Worm (Caenorhabditis elegans) whole organism, L3 larva: Measurements from ENCODE around the gene T19D12.5.

Experiments
- elt-3 ChIP-seq, 3 experiments: fragments of 150-350 bp in 1 of 3; sonication (generic microtip) in 2 of 3; optimal IDR thresholded peaks; 2 replicates in 2 of 3; 4 replicates in 1 of 3; lab custom pipeline; 2014 to 2017; ENCODE audit warnings: missing biosample characterization in 3 of 3, missing genetic modification characterization in 3 of 3
- jun-1 ChIP-seq: fragments of 150-350 bp; optimal IDR thresholded peaks from 2 replicates; lab custom pipeline; 2014; ENCODE audit warnings: missing biosample characterization, missing genetic modification reagents, missing genetic modification characterization
- mml-1 ChIP-seq: fragments of 150-350 bp; sonication (generic microtip); optimal IDR thresholded peaks from 3 replicates; lab custom pipeline; 2014; ENCODE audit warnings: missing biosample characterization, missing genetic modification characterization
- nhr-76 ChIP-seq: fragments of 150-350 bp; sonication (generic microtip); optimal IDR thresholded peaks from 5 replicates; lab custom pipeline; 2014; ENCODE audit warnings: missing biosample characterization, missing genetic modification characterization
- pqm-1 ChIP-seq: fragments of 150-350 bp; optimal IDR thresholded peaks from 2 replicates; lab custom pipeline; 2017; ENCODE audit warnings: missing biosample characterization, missing genetic modification characterization, inconsistent platforms
- snpc-4 ChIP-seq: fragments of 150-350 bp; optimal IDR thresholded peaks from 2 replicates; lab custom pipeline; 2014; ENCODE audit warnings: missing biosample characterization, missing genetic modification characterization
- tbx-2 ChIP-seq: sonication (generic microtip); optimal IDR thresholded peaks from 2 replicates; lab custom pipeline; 2016; ENCODE audit warnings: mild to moderate bottlenecking, missing genetic modification characterization, missing compliant biosample characterization
- unc-39 ChIP-seq: sonication (generic microtip); optimal IDR thresholded peaks from 4 replicates; lab custom pipeline; 2017; ENCODE audit warnings: missing biosample characterization, missing genetic modification characterization
- zag-1 ChIP-seq: fragments of 150-350 bp; optimal IDR thresholded peaks from 2 replicates; lab custom pipeline; 2014; ENCODE audit warnings: missing biosample characterization, missing genetic modification characterization
- ztf-11 ChIP-seq: fragments of 150-350 bp; optimal IDR thresholded peaks from 2 replicates; lab custom pipeline; 2014; ENCODE audit warnings: missing biosample characterization, missing genetic modification characterization

DNA sequence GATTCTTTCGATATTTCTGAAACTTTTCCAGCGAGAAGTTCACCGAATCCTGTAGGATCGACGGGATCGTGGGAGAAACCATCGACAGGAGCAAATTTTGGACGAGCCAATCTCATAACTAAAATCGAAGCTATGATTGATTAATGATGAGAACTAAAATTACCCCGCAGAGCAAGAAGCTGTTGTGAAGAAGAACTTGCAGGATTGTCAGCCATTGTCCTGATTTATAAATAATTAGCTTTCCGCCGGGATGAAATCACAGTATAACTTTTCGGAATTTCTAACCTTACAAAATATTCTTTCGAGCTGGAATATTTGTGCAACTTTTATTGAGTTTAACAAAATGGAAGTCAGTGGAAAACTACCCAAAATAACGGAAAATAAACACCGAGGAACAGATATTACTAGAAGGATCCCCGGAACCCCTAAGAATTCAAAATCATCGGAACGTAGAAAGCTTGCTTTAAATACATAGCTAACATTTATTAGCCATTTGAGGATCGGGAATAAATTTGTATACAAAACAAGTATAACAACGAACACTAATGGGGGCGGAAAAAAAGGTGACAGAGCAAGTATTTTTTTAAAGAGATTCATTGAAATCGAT is 48.7 kb downstream of the T19D12.5 start, which contains the start of gene C56C10.7:
- no peak for TF ChIP-seq ztf-11
- TF ChIP-seq pqm-1: no peak
- TF ChIP-seq snpc-4 (tag; lab: Kevin White, UChicago): no peak
- no peak for TF ChIP-seq zag-1 (tag; lab: Kevin White, UChicago)
- no peak for TF ChIP-seq elt-3 (tag; optimal IDR thresholded peaks at IDR 0.05; lab: Kevin White, UChicago)
- no peak for TF ChIP-seq mml-1 (tag; lab: Kevin White, UChicago)
- TF ChIP-seq nhr-76 (tag; lab: Kevin White, UChicago): no peak
- no peak for TF ChIP-seq unc-39 (tag; lab: Kevin White, UChicago)
- no peak for TF ChIP-seq tbx-2 (tag; lab: Kevin White, UChicago)
- no peak for TF ChIP-seq jun-1 (tag; lab: Kevin White, UChicago)
